Fruit fly (Drosophila melanogaster) whole organism: ENCODE data around the gene ppk13.

Experiments
- EcR ChIP-seq, 2 experiments: fragments of >200 bp; optimal IDR thresholded peaks; 2 replicates each; lab custom pipeline; 2017; ENCODE audit warnings: missing biosample characterization in 2 of 2, missing genetic modification characterization in 2 of 2, missing genetic modification reagents in 2 of 2
- pan ChIP-seq: fragments of >200 bp; optimal IDR thresholded peaks from 2 replicates; lab custom pipeline; 2017
- psq ChIP-seq: fragments of >200 bp; optimal IDR thresholded peaks from 2 replicates; lab custom pipeline; 2017
- usp ChIP-seq: fragments of >200 bp; optimal IDR thresholded peaks from 2 replicates; lab custom pipeline; 2017; ENCODE audit warnings: missing biosample characterization, missing genetic modification characterization, mixed read lengths

DNA sequence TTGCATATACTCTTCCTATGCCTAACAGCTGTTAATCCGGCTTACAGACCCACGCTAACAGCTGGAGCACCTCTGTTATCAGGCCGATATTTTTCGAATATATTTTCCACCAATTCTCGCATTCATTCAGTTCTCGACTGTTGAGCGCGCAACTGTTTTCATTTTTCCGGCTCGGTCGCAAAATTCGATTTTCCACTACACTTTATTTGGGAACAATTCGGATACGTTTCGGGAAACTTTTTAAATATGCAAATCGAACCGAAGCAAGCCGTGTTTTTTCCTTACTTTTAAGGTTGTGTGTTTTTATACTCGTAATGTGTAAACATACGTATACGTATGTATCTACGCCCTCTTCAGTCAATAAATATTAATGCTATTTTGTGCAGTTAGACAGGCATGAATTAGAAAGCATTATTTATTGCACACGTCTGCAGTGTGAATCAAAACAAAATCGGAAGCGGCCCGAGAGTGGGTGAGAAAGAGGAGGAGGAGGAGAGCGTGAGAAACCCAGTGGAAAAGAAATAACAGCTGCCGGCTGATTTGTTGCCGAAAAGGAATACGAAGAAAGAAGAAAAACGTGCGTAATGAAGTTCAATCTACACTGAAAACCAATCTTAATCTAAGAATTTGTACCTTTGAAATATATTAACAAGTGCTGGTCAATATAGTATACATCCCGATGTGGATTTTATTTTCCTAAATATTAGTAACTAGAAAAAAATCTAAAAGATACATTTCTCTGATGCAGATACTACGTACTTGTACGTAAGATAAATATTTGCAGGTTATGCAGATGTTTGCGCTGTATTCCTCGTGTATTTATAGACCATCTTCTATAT is 19.3 kb upstream of the ppk13 start:
- TF ChIP-seq psq (lab: Kevin White, UChicago) (no peak), pan (lab: Kevin White, UChicago) (no peak), EcR (GFP tag; optimal IDR thresholded peaks at IDR 0.05; lab: Kevin White, UChicago) (no peak), usp (GFP tag; lab: Kevin White, UChicago) (no peak)
